Fruit fly (Drosophila melanogaster): ENCODE results near the gene CG33928.

CG33928 gene

dm6 chr2L:17449608-17450504, 13.5 kb upstream of the CG33928 start, which contains the start of gene dl (continued):
- TF ChIP-seq CG4328 (GFP tag; optimal IDR thresholded peaks at IDR 0.05) (no peak), CG17328 (GFP tag; IDR thresholded peaks at IDR 0.05) (no peak), CG18476 (GFP tag; optimal IDR thresholded peaks at IDR 0.05) (no peak), CG14710 (tag; optimal IDR thresholded peaks at IDR 0.05) (no peak), dan (GFP tag; IDR thresholded peaks at IDR 0.05) (no peak), HLH4C (GFP tag; IDR thresholded peaks at IDR 0.05; ENCODE audit: partially characterized antibody) (peak; percentile 39; the same call in 1 of the 3 replicates), mld (GFP tag; IDR thresholded peaks at IDR 0.05; ENCODE audit: partially characterized antibody) (no peak), lov (optimal IDR thresholded peaks at IDR 0.05) (no peak), lov (GFP tag; IDR thresholded peaks at IDR 0.05) (no peak), Asciz (GFP tag; optimal IDR thresholded peaks at IDR 0.05) (peak; percentile 5), CG10959 (GFP tag; IDR thresholded peaks at IDR 0.05) (no peak), CG13296 (GFP tag; optimal IDR thresholded peaks at IDR 0.05) (no peak), CG13424 (tag; optimal IDR thresholded peaks at IDR 0.05) (no peak), Trl (optimal IDR thresholded peaks at IDR 0.05) (peak; percentile 66 to 83), Trl (GFP tag; optimal IDR thresholded peaks at IDR 0.05) (no peak), Ptx1 (GFP tag; IDR thresholded peaks at IDR 0.05) (peak; percentile 20; the same call in 1 of the 2 replicates), bab2 (GFP tag; optimal IDR thresholded peaks at IDR 0.05) (no peak), h (optimal IDR thresholded peaks at IDR 0.05) (no peak), Opbp (GFP tag; IDR thresholded peaks at IDR 0.05; ENCODE audit: partially characterized antibody) (no peak), Ets97D (GFP tag; optimal IDR thresholded peaks at IDR 0.05) (no peak), CG2199 (GFP tag; IDR thresholded peaks at IDR 0.05) (peak; percentile 13; the same call in 1 of the 3 replicates), CG4707 (GFP tag; optimal IDR thresholded peaks at IDR 0.05) (no peak), CG1603 (tag; optimal IDR thresholded peaks at IDR 0.05) (no peak), CG3065 (GFP tag; optimal IDR thresholded peaks at IDR 0.05) (no peak), CG3163 (GFP tag; optimal IDR thresholded peaks at IDR 0.05) (peak; percentile 90), pho (GFP tag; optimal IDR thresholded peaks at IDR 0.05) (no peak), her (GFP tag; optimal IDR thresholded peaks at IDR 0.05) (no peak), CG4820 (GFP tag; optimal IDR thresholded peaks at IDR 0.05) (no peak), exex (tag; optimal IDR thresholded peaks at IDR 0.05) (peak; percentile 95), CG10209 (GFP tag; optimal IDR thresholded peaks at IDR 0.05) (no peak), CG7745 (tag; optimal IDR thresholded peaks at IDR 0.05) (no peak), insv (GFP tag; optimal IDR thresholded peaks at IDR 0.05) (no peak), Gsc (GFP tag; IDR thresholded peaks at IDR 0.05) (no peak), CG14050 (GFP tag; IDR thresholded peaks at IDR 0.05) (no peak), ranshi (GFP tag; IDR thresholded peaks at IDR 0.05) (no peak), nau (GFP tag; optimal IDR thresholded peaks at IDR 0.05) (peak; percentile 23), Hsf (GFP tag; optimal IDR thresholded peaks at IDR 0.05) (no peak), bigmax (GFP tag; optimal IDR thresholded peaks at IDR 0.05) (no peak), Ada2b (GFP tag; IDR thresholded peaks at IDR 0.05) (no peak), sisA (GFP tag; IDR thresholded peaks at IDR 0.05) (no peak), hth (optimal IDR thresholded peaks at IDR 0.05) (no peak), Dref (GFP tag; IDR thresholded peaks at IDR 0.05) (no peak), Atf6 (GFP tag; IDR thresholded peaks at IDR 0.05) (0 out of 2 replicates have a peak, but pooled peaks have one; percentile 22), Fer3 (tag; optimal IDR thresholded peaks at IDR 0.05) (no peak), ro (GFP tag; IDR thresholded peaks at IDR 0.05) (no peak), corto (GFP tag; optimal IDR thresholded peaks at IDR 0.05) (no peak), grau (tag; optimal IDR thresholded peaks at IDR 0.05) (no peak), CG11695 (GFP tag; IDR thresholded peaks at IDR 0.05) (no peak), wor (GFP tag; IDR thresholded peaks at IDR 0.05) (no peak), unpg (GFP tag; optimal IDR thresholded peaks at IDR 0.05) (no peak), CG6791 (GFP tag; IDR thresholded peaks at IDR 0.05; ENCODE audit: partially characterized antibody) (no peak)
